Fruit fly (Drosophila melanogaster) whole organism, embryonic: ENCODE results near the gene CG7966.
A peak's percentile ranks its signal among the peaks of the same experiment; 100 is the strongest.

ENCODE experiments used
- ATbp ChIP-seq: fragments of 200-800 bp; sonication (Bioruptor generic); optimal IDR thresholded peaks from 2 replicates; lab custom pipeline; 2017; ENCODE audit warnings: missing biosample characterization, mild to moderate bottlenecking, missing genetic modification characterization, missing genetic modification reagents
- Adf1 ChIP-seq: fragments of 200-800 bp; sonication (Bioruptor generic); IDR thresholded peaks from 2 replicates; pipeline ENCODE4 v1.3.6; 2022; ENCODE audit warnings: missing biosample characterization, missing genetic modification characterization
- Asciz ChIP-seq: fragments of 200-800 bp; sonication (Bioruptor generic); optimal IDR thresholded peaks from 2 replicates; lab custom pipeline; 2017; ENCODE audit warnings: missing biosample characterization, mild to moderate bottlenecking, missing genetic modification characterization, missing genetic modification reagents
- B-H2 ChIP-seq: fragments of 200-800 bp; sonication (Bioruptor generic); optimal IDR thresholded peaks from 2 replicates; lab custom pipeline; 2018; ENCODE audit warnings: missing biosample characterization, mild to moderate bottlenecking, missing genetic modification characterization
- Bteb2 ChIP-seq: fragments of 200-800 bp; sonication (Bioruptor generic); optimal IDR thresholded peaks from 2 replicates; lab custom pipeline; 2016; ENCODE audit warnings: missing biosample characterization, missing genetic modification characterization
- CG13424 ChIP-seq: fragments of 200-800 bp; sonication (Bioruptor generic); optimal IDR thresholded peaks from 2 replicates; lab custom pipeline; 2019; ENCODE audit warnings: missing biosample characterization, mild to moderate bottlenecking, missing genetic modification characterization, moderate library complexity
- CG14441 ChIP-seq: fragments of 200-800 bp; sonication (Bioruptor generic); IDR thresholded peaks from 2 replicates; pipeline ENCODE4 v1.3.6; 2022; ENCODE audit warnings: missing biosample characterization, missing genetic modification characterization
- CG14667 ChIP-seq: fragments of 200-800 bp; sonication (Bioruptor generic); IDR thresholded peaks from 2 replicates; pipeline ENCODE4 v1.3.6; 2022; ENCODE audit warnings: missing biosample characterization, missing genetic modification characterization
- CG16813 ChIP-seq: fragments of 200-800 bp; sonication (Bioruptor generic); IDR thresholded peaks from 3 replicates; pipeline ENCODE4 v1.3.6; 2022; ENCODE audit warnings: missing biosample characterization, missing genetic modification characterization; ENCODE audit not compliant: partially characterized antibody
- CG17912 ChIP-seq: fragments of 200-800 bp; sonication (Bioruptor generic); optimal IDR thresholded peaks from 2 replicates; lab custom pipeline; 2018; ENCODE audit warnings: missing biosample characterization, mild to moderate bottlenecking, missing genetic modification characterization
- CG18599 ChIP-seq: fragments of 200-800 bp; sonication (Bioruptor generic); optimal IDR thresholded peaks from 3 replicates; lab custom pipeline; 2017; ENCODE audit warnings: missing biosample characterization, missing genetic modification characterization, mild to moderate bottlenecking, moderate library complexity, missing genetic modification reagents
- CG30403 ChIP-seq: fragments of 200-800 bp; sonication (Bioruptor generic); optimal IDR thresholded peaks from 3 replicates; lab custom pipeline; 2016; ENCODE audit warnings: missing biosample characterization, missing genetic modification characterization
- CG6254 ChIP-seq: fragments of 200-800 bp; sonication (Bioruptor generic); optimal IDR thresholded peaks from 3 replicates; lab custom pipeline; 2017; ENCODE audit warnings: mild to moderate bottlenecking, missing biosample characterization, missing genetic modification reagents, missing genetic modification characterization
- CG6791 ChIP-seq: fragments of 200-800 bp; sonication (Bioruptor generic); IDR thresholded peaks from 3 replicates; pipeline ENCODE4 v1.3.6; 2022; ENCODE audit warnings: missing biosample characterization, missing genetic modification characterization; ENCODE audit not compliant: partially characterized antibody
- CG7786 ChIP-seq: fragments of 200-800 bp; sonication (Bioruptor generic); optimal IDR thresholded peaks from 2 replicates; lab custom pipeline; 2016; ENCODE audit warnings: missing biosample characterization, missing genetic modification characterization
- CG8290 ChIP-seq, 3 experiments: fragments of 200-800 bp; sonication (Bioruptor generic); optimal IDR thresholded peaks; 2 replicates each; lab custom pipeline; 2016 to 2019; ENCODE audit warnings: missing biosample characterization in 3 of 3, missing genetic modification characterization in 3 of 3, mild to moderate bottlenecking in 2 of 3, moderate library complexity in 1 of 3
- CG8478 ChIP-seq: fragments of >200 bp; optimal IDR thresholded peaks from 2 replicates; lab custom pipeline; 2018
- CG8924 ChIP-seq: fragments of 200-800 bp; optimal IDR thresholded peaks from 3 replicates; lab custom pipeline; 2019; ENCODE audit warnings: missing biosample characterization, mild to moderate bottlenecking, missing genetic modification characterization, moderate library complexity
- CG9727 ChIP-seq: fragments of 200-800 bp; sonication (Bioruptor generic); optimal IDR thresholded peaks from 3 replicates; lab custom pipeline; 2017; ENCODE audit warnings: missing biosample characterization, mild to moderate bottlenecking, missing genetic modification characterization
- D ChIP-seq, 2 experiments: fragments of 200-800 bp in 1 of 2; fragments of >200 bp in 1 of 2; sonication (Bioruptor generic) in 1 of 2; optimal IDR thresholded peaks; 2 replicates in 1 of 2; 3 replicates in 1 of 2; lab custom pipeline; 2017; ENCODE audit warnings: mild to moderate bottlenecking in 1 of 2, missing biosample characterization in 1 of 2, missing genetic modification characterization in 1 of 2, missing genetic modification reagents in 1 of 2
- Doc2 ChIP-seq: fragments of 200-800 bp; sonication (Bioruptor generic); IDR thresholded peaks from 2 replicates; pipeline ENCODE4 v1.3.6; 2022; ENCODE audit warnings: missing biosample characterization, missing genetic modification characterization
- Gsc ChIP-seq: fragments of 200-800 bp; sonication (Bioruptor generic); IDR thresholded peaks from 2 replicates; pipeline ENCODE4 v1.3.6; 2022; ENCODE audit warnings: missing biosample characterization, missing genetic modification characterization
- HmgZ ChIP-seq: fragments of 200-800 bp; sonication (Bioruptor generic); optimal IDR thresholded peaks from 2 replicates; lab custom pipeline; 2018; ENCODE audit warnings: missing biosample characterization, mild to moderate bottlenecking, missing genetic modification characterization
- Hmx ChIP-seq: fragments of 200-800 bp; sonication (Bioruptor generic); optimal IDR thresholded peaks from 2 replicates; lab custom pipeline; 2016; ENCODE audit warnings: missing biosample characterization, missing genetic modification characterization
- Hr39 ChIP-seq: fragments of >200 bp; optimal IDR thresholded peaks from 2 replicates; lab custom pipeline; 2017
- Lhr ChIP-seq: fragments of 200-800 bp; sonication (Bioruptor generic); optimal IDR thresholded peaks from 3 replicates; lab custom pipeline; 2017; ENCODE audit warnings: mild to moderate bottlenecking, missing biosample characterization, missing genetic modification reagents, missing genetic modification characterization
- MESR4 ChIP-seq: fragments of 200-800 bp; sonication (Bioruptor generic); optimal IDR thresholded peaks from 2 replicates; lab custom pipeline; 2018; ENCODE audit warnings: missing biosample characterization, mild to moderate bottlenecking, missing genetic modification characterization, moderate library complexity
- Myb ChIP-seq: fragments of 200-800 bp; sonication (Bioruptor generic); optimal IDR thresholded peaks from 2 replicates; lab custom pipeline; 2016; ENCODE audit warnings: missing biosample characterization, missing genetic modification characterization
- Sry-δ ChIP-seq: fragments of 200-800 bp; sonication (Bioruptor generic); optimal IDR thresholded peaks from 2 replicates; lab custom pipeline; 2016; ENCODE audit warnings: missing biosample characterization, missing genetic modification characterization
- ab ChIP-seq: fragments of 200-800 bp; sonication (Bioruptor generic); optimal IDR thresholded peaks from 2 replicates; lab custom pipeline; 2016; ENCODE audit warnings: missing biosample characterization, missing genetic modification characterization
- cas ChIP-seq: fragments of 200-800 bp; sonication (Bioruptor generic); IDR thresholded peaks from 2 replicates; pipeline ENCODE4 v1.3.6; 2022; ENCODE audit warnings: missing biosample characterization, missing genetic modification characterization
- cg ChIP-seq: fragments of 200-800 bp; sonication (Bioruptor generic); optimal IDR thresholded peaks from 3 replicates; lab custom pipeline; 2019; ENCODE audit warnings: missing biosample characterization, mild to moderate bottlenecking, missing genetic modification characterization, moderate library complexity
- chm ChIP-seq: fragments of 200-800 bp; sonication (Bioruptor generic); IDR thresholded peaks from 2 replicates; pipeline ENCODE4 v1.3.6; 2022; ENCODE audit warnings: missing biosample characterization, missing genetic modification characterization
- dm ChIP-seq: fragments of 200-800 bp; sonication (Bioruptor generic); optimal IDR thresholded peaks from 3 replicates; lab custom pipeline; 2016; ENCODE audit warnings: missing biosample characterization, missing genetic modification characterization
- gt ChIP-seq: fragments of 200-800 bp; sonication (Bioruptor generic); IDR thresholded peaks from 2 replicates; pipeline ENCODE4 v1.3.6; 2022; ENCODE audit warnings: missing biosample characterization, missing genetic modification characterization
- insv ChIP-seq, 2 experiments: fragments of 200-800 bp; sonication (Bioruptor generic); optimal IDR thresholded peaks; 3 replicates each; lab custom pipeline; 2016 to 2018; ENCODE audit warnings: missing biosample characterization in 2 of 2, missing genetic modification characterization in 2 of 2
- klu ChIP-seq: fragments of 200-800 bp; sonication (Bioruptor generic); IDR thresholded peaks from 2 replicates; pipeline ENCODE4 v1.3.6; 2022; ENCODE audit warnings: missing biosample characterization, missing genetic modification characterization
- phol ChIP-seq: fragments of 200-800 bp; sonication (Bioruptor generic); optimal IDR thresholded peaks from 3 replicates; lab custom pipeline; 2018; ENCODE audit warnings: missing biosample characterization, mild to moderate bottlenecking, missing genetic modification characterization, moderate library complexity
- prd ChIP-seq, 3 experiments: fragments of >200 bp in 2 of 3; fragments of 200-800 bp in 1 of 3; sonication (Bioruptor generic) in 1 of 3; optimal IDR thresholded peaks in 2 of 3; IDR thresholded peaks in 1 of 3; 2 replicates in 2 of 3; 3 replicates in 1 of 3; pipeline versions ENCODE4 v1.3.6 to Lab custom; 2017 to 2022; ENCODE audit warnings: missing biosample characterization in 1 of 3, missing genetic modification characterization in 1 of 3
- pzg ChIP-seq: fragments of 200-800 bp; sonication (Bioruptor generic); optimal IDR thresholded peaks from 3 replicates; lab custom pipeline; 2018; ENCODE audit warnings: missing biosample characterization, mild to moderate bottlenecking, missing genetic modification characterization, moderate library complexity
- scrt ChIP-seq: fragments of 200-800 bp; sonication (Bioruptor generic); optimal IDR thresholded peaks from 2 replicates; lab custom pipeline; 2018; ENCODE audit warnings: missing biosample characterization, mild to moderate bottlenecking, missing genetic modification characterization, moderate library complexity
- sna ChIP-seq: fragments of 200-800 bp; sonication (Bioruptor generic); IDR thresholded peaks from 2 replicates; pipeline ENCODE4 v1.3.6; 2022; ENCODE audit warnings: missing biosample characterization, missing genetic modification characterization; ENCODE audit not compliant: partially characterized antibody
- tap ChIP-seq: fragments of 200-800 bp; optimal IDR thresholded peaks from 3 replicates; lab custom pipeline; 2019; ENCODE audit warnings: missing biosample characterization, mild to moderate bottlenecking, missing genetic modification characterization, moderate library complexity
- trh ChIP-seq: fragments of 200-800 bp; sonication (Bioruptor generic); optimal IDR thresholded peaks from 2 replicates; lab custom pipeline; 2016; ENCODE audit warnings: missing biosample characterization, missing genetic modification characterization
- unpg ChIP-seq: fragments of 200-800 bp; sonication (Bioruptor generic); optimal IDR thresholded peaks from 3 replicates; lab custom pipeline; 2018; ENCODE audit warnings: missing biosample characterization, mild to moderate bottlenecking, missing genetic modification characterization, moderate library complexity
- vnd ChIP-seq: fragments of 200-800 bp; sonication (Bioruptor generic); IDR thresholded peaks from 3 replicates; pipeline ENCODE4 v1.3.6; 2022; ENCODE audit warnings: missing biosample characterization, missing genetic modification characterization; ENCODE audit not compliant: partially characterized antibody
- zen ChIP-seq: fragments of 200-800 bp; sonication (Bioruptor generic); optimal IDR thresholded peaks from 3 replicates; lab custom pipeline; 2018; ENCODE audit warnings: missing biosample characterization, mild to moderate bottlenecking, missing genetic modification characterization, moderate library complexity

Gene CG7966

dm6 chr3R:13063746-13064592 lies 12.7 kb upstream of the CG7966 start (continued):
- TF ChIP-seq CG6254 (GFP tag; lab: Kevin White, UChicago): no peak
- no peak for TF ChIP-seq Gsc (GFP tag; lab: Robert Waterston, UW)
- 0 out of 3 replicates have a peak, but pooled peaks have one; percentile 46 for TF ChIP-seq vnd (GFP tag; lab: Robert Waterston, UW)
- no peak for TF ChIP-seq CG16813 (GFP tag; lab: Robert Waterston, UW)
- TF ChIP-seq CG8478 (lab: Kevin White, UChicago): peak; percentile 100
- no peak for TF ChIP-seq unpg (GFP tag; lab: Kevin White, UChicago)
- no peak for TF ChIP-seq prd (optimal IDR thresholded peaks at IDR 0.05; lab: Kevin White, UChicago)
- TF ChIP-seq prd (GFP tag; IDR thresholded peaks at IDR 0.05; lab: Robert Waterston, UW): peak; percentile 36; the same call in 2 of the 3 replicates
- no peak for TF ChIP-seq gt (GFP tag; lab: Robert Waterston, UW)
- no peak for TF ChIP-seq MESR4 (GFP tag; lab: Kevin White, UChicago)
- no peak for TF ChIP-seq cas (GFP tag; lab: Robert Waterston, UW)
- TF ChIP-seq Sry-δ: peak; percentile 3
- no peak for TF ChIP-seq CG18599
- TF ChIP-seq HmgZ (tag; lab: Kevin White, UChicago): peak; percentile 19
- no peak for TF ChIP-seq ATbp (GFP tag; lab: Kevin White, UChicago)
- TF ChIP-seq phol (tag; lab: Kevin White, UChicago): peak; percentile 34
- 0 out of 2 replicates have a peak, but pooled peaks have one; percentile 52 for TF ChIP-seq sna (GFP tag; lab: Robert Waterston, UW)
- no peak for TF ChIP-seq Hmx (GFP tag; lab: Kevin White, UChicago)
- TF ChIP-seq Hr39 (lab: Kevin White, UChicago): no peak
- TF ChIP-seq D (optimal IDR thresholded peaks at IDR 0.05; lab: Kevin White, UChicago): peak; percentile 98
- peak; percentile 41 for TF ChIP-seq D (GFP tag; optimal IDR thresholded peaks at IDR 0.05; lab: Kevin White, UChicago)
- no peak for TF ChIP-seq Bteb2
- TF ChIP-seq chm (GFP tag; lab: Robert Waterston, UW): no peak
- TF ChIP-seq CG7786 (GFP tag; lab: Kevin White, UChicago): no peak
- no peak for TF ChIP-seq Doc2
- TF ChIP-seq pzg (GFP tag; lab: Kevin White, UChicago): no peak
- peak; percentile 30; the same call in 1 of the 2 replicates for TF ChIP-seq klu (GFP tag; lab: Robert Waterston, UW)
- peak; percentile 48 for TF ChIP-seq CG9727 (GFP tag; lab: Kevin White, UChicago)
- TF ChIP-seq insv (GFP tag; optimal IDR thresholded peaks at IDR 0.05; lab: Kevin White, UChicago): peak in 1 of 2 experiments; percentile 16
- no peak for TF ChIP-seq trh (GFP tag; lab: Kevin White, UChicago)
- TF ChIP-seq Asciz (GFP tag; lab: Kevin White, UChicago): peak; percentile 21
- TF ChIP-seq ab (GFP tag; lab: Kevin White, UChicago): no peak
- no peak for TF ChIP-seq scrt (GFP tag; lab: Kevin White, UChicago)
- no peak for TF ChIP-seq Myb (GFP tag; lab: Kevin White, UChicago)
- TF ChIP-seq tap (tag; lab: Kevin White, UChicago): no peak
- TF ChIP-seq zen (tag; lab: Kevin White, UChicago): peak; percentile 63
- TF ChIP-seq CG14441 (GFP tag; lab: Robert Waterston, UW): peak; percentile 31; the same call in 1 of the 2 replicates
- no peak for TF ChIP-seq B-H2 (GFP tag; lab: Kevin White, UChicago)
- peak; percentile 60 for TF ChIP-seq Adf1 (GFP tag; lab: Robert Waterston, UW)
- TF ChIP-seq CG8290 (GFP tag; optimal IDR thresholded peaks at IDR 0.05; lab: Kevin White, UChicago): no peak
- TF ChIP-seq CG8290 (tag; optimal IDR thresholded peaks at IDR 0.05; lab: Kevin White, UChicago): no peak
- TF ChIP-seq CG8924 (tag; lab: Kevin White, UChicago): peak; percentile 60
- TF ChIP-seq CG14667 (GFP tag; lab: Robert Waterston, UW): no peak
- no peak for TF ChIP-seq Lhr (GFP tag; lab: Kevin White, UChicago)
- 0 out of 3 replicates have a peak, but pooled peaks have one; percentile 49 for TF ChIP-seq CG6791 (GFP tag; lab: Robert Waterston, UW)
- TF ChIP-seq cg (GFP tag; lab: Kevin White, UChicago): peak; percentile 100
- no peak for TF ChIP-seq dm (GFP tag; lab: Kevin White, UChicago)
- TF ChIP-seq CG13424: peak; percentile 3
- TF ChIP-seq CG17912 (GFP tag; lab: Kevin White, UChicago): no peak
- no peak for TF ChIP-seq CG30403 (GFP tag; lab: Kevin White, UChicago)
